Fruit fly (Drosophila melanogaster) whole organism, wandering third instar larva: ENCODE results near the gene Septin4.

Source experiments
- Abd-B ChIP-seq: fragments of >200 bp; optimal IDR thresholded peaks from 2 replicates; lab custom pipeline; 2017; ENCODE audit warnings: missing biosample characterization, missing genetic modification characterization
- CG32264 ChIP-seq: fragments of 200-800 bp; sonication (Bioruptor generic); optimal IDR thresholded peaks from 2 replicates; lab custom pipeline; 2016; ENCODE audit warnings: missing biosample characterization, missing genetic modification characterization
- CG9705 ChIP-seq: fragments of 200-800 bp; sonication (Bioruptor generic); optimal IDR thresholded peaks from 2 replicates; lab custom pipeline; 2018; ENCODE audit warnings: missing biosample characterization, mild to moderate bottlenecking, missing genetic modification characterization
- CrebA ChIP-seq: fragments of 200-800 bp; sonication (Bioruptor generic); optimal IDR thresholded peaks from 2 replicates; lab custom pipeline; 2016; ENCODE audit warnings: missing biosample characterization, mild to moderate bottlenecking, missing genetic modification characterization, borderline replicate concordance
- Dfd ChIP-seq: fragments of >200 bp; optimal IDR thresholded peaks from 2 replicates; lab custom pipeline; 2017; ENCODE audit warnings: missing biosample characterization, missing genetic modification characterization
- Dif ChIP-seq: fragments of 200-275, 200-300 bp; sonication (Bioruptor generic); optimal IDR thresholded peaks from 2 replicates; lab custom pipeline; 2018; ENCODE audit warnings: missing biosample characterization, missing genetic modification characterization; ENCODE audit not compliant: partially characterized antibody
- GATAd ChIP-seq: sonication (Bioruptor generic); optimal IDR thresholded peaks from 2 replicates; lab custom pipeline; 2016; ENCODE audit warnings: missing biosample characterization, missing genetic modification characterization
- HLH106 ChIP-seq: fragments of 200-800 bp; optimal IDR thresholded peaks from 3 replicates; lab custom pipeline; 2019; ENCODE audit warnings: missing biosample characterization, mild to moderate bottlenecking, missing genetic modification characterization, moderate library complexity
- Hnf4 ChIP-seq: fragments of 200-800 bp; sonication (Bioruptor generic); optimal IDR thresholded peaks from 2 replicates; lab custom pipeline; 2016; ENCODE audit warnings: missing biosample characterization, mild to moderate bottlenecking, missing genetic modification characterization
- Hr78 ChIP-seq: fragments of >200 bp; optimal IDR thresholded peaks from 2 replicates; lab custom pipeline; 2017; ENCODE audit warnings: missing biosample characterization, missing genetic modification characterization
- Hr83 ChIP-seq: fragments of 200-300 bp; sonication (Bioruptor generic); optimal IDR thresholded peaks from 2 replicates; lab custom pipeline; 2016; ENCODE audit warnings: missing biosample characterization, mild to moderate bottlenecking, missing genetic modification characterization, moderate library complexity; ENCODE audit not compliant: poor library complexity, severe bottlenecking
- Jra ChIP-seq: sonication (Bioruptor generic); optimal IDR thresholded peaks from 2 replicates; lab custom pipeline; 2016; ENCODE audit warnings: missing biosample characterization, missing genetic modification characterization
- Mio ChIP-seq: sonication (Bioruptor generic); optimal IDR thresholded peaks from 2 replicates; lab custom pipeline; 2016; ENCODE audit warnings: missing biosample characterization, missing genetic modification characterization
- Myc ChIP-seq: fragments of >200 bp; optimal IDR thresholded peaks from 2 replicates; lab custom pipeline; 2017
- N ChIP-seq: fragments of >200 bp; optimal IDR thresholded peaks from 2 replicates; lab custom pipeline; 2018; ENCODE audit warnings: missing biosample characterization, missing external identifiers, missing genetic modification characterization
- Sp1 ChIP-seq: fragments of 200-800 bp; sonication (Bioruptor generic); optimal IDR thresholded peaks from 3 replicates; lab custom pipeline; 2019; ENCODE audit warnings: missing biosample characterization, mild to moderate bottlenecking, missing genetic modification characterization, moderate library complexity
- Vsx2 ChIP-seq: fragments of 200-300, 225-300 bp; sonication (Bioruptor generic); optimal IDR thresholded peaks from 2 replicates; lab custom pipeline; 2018; ENCODE audit warnings: missing biosample characterization, missing genetic modification characterization; ENCODE audit not compliant: partially characterized antibody
- br ChIP-seq: fragments of 200-800 bp; sonication (Bioruptor generic); optimal IDR thresholded peaks from 2 replicates; lab custom pipeline; 2016; ENCODE audit warnings: missing biosample characterization, missing genetic modification characterization
- dl ChIP-seq, 2 experiments: fragments of 175-275, 200-275 bp in 1 of 2; fragments of 200-275 bp in 1 of 2; sonication (Bioruptor generic); optimal IDR thresholded peaks; lab custom pipeline; 2018; ENCODE audit warnings: mild to moderate bottlenecking in 2 of 2, missing biosample characterization in 2 of 2, missing genetic modification characterization in 2 of 2, moderate library complexity in 2 of 2; ENCODE audit not compliant: partially characterized antibody in 2 of 2, insufficient read depth in 1 of 2
- dmrt93B ChIP-seq: fragments of 200-800 bp; sonication (Bioruptor generic); optimal IDR thresholded peaks from 2 replicates; lab custom pipeline; 2018; ENCODE audit warnings: missing biosample characterization, mild to moderate bottlenecking, missing genetic modification characterization
- dsf ChIP-seq: sonication (Bioruptor generic); optimal IDR thresholded peaks from 2 replicates; lab custom pipeline; 2016; ENCODE audit warnings: missing biosample characterization, missing genetic modification characterization, borderline replicate concordance
- ey ChIP-seq: fragments of 200-800 bp; sonication (Bioruptor generic); optimal IDR thresholded peaks from 2 replicates; lab custom pipeline; 2016; ENCODE audit warnings: missing biosample characterization, missing genetic modification characterization
- foxo ChIP-seq, 2 experiments: fragments of 200-800 bp; sonication (Bioruptor generic); optimal IDR thresholded peaks; 2 replicates in 1 of 2; 3 replicates in 1 of 2; lab custom pipeline; 2016 to 2017; ENCODE audit warnings: missing biosample characterization in 2 of 2, missing genetic modification characterization in 2 of 2
- fru ChIP-seq: fragments of 200-800 bp; sonication (Bioruptor generic); optimal IDR thresholded peaks from 3 replicates; lab custom pipeline; 2016; ENCODE audit warnings: missing biosample characterization, mild to moderate bottlenecking, missing genetic modification characterization
- jim ChIP-seq: fragments of 175-275, 200-325 bp; sonication (Bioruptor generic); optimal IDR thresholded peaks from 2 replicates; lab custom pipeline; 2016; ENCODE audit warnings: missing biosample characterization, mild to moderate bottlenecking, missing genetic modification characterization
- lola ChIP-seq: fragments of >200 bp; optimal IDR thresholded peaks from 2 replicates; lab custom pipeline; 2017; ENCODE audit warnings: missing biosample characterization, missing genetic modification characterization
- pan ChIP-seq: fragments of >200 bp; optimal IDR thresholded peaks from 2 replicates; lab custom pipeline; 2017
- psq ChIP-seq: fragments of 200-800 bp; sonication (Bioruptor generic); optimal IDR thresholded peaks from 3 replicates; lab custom pipeline; 2017; ENCODE audit warnings: missing biosample characterization, mild to moderate bottlenecking, missing genetic modification characterization, moderate library complexity
- rgr ChIP-seq: fragments of 200-800 bp; sonication (Bioruptor generic); optimal IDR thresholded peaks from 3 replicates; lab custom pipeline; 2016; ENCODE audit warnings: missing biosample characterization, mild to moderate bottlenecking, missing genetic modification characterization
- sage ChIP-seq: fragments of 200-800 bp; sonication (Bioruptor generic); optimal IDR thresholded peaks from 2 replicates; lab custom pipeline; 2016; ENCODE audit warnings: missing biosample characterization, mild to moderate bottlenecking, missing genetic modification characterization
- sv ChIP-seq: fragments of 200-800 bp; sonication (Bioruptor generic); optimal IDR thresholded peaks from 3 replicates; lab custom pipeline; 2016; ENCODE audit warnings: missing biosample characterization, missing genetic modification characterization
- woc ChIP-seq: sonication (Bioruptor generic); optimal IDR thresholded peaks from 2 replicates; lab custom pipeline; 2016; ENCODE audit warnings: missing biosample characterization, mild to moderate bottlenecking, missing genetic modification characterization

Septin4 gene

DNA sequence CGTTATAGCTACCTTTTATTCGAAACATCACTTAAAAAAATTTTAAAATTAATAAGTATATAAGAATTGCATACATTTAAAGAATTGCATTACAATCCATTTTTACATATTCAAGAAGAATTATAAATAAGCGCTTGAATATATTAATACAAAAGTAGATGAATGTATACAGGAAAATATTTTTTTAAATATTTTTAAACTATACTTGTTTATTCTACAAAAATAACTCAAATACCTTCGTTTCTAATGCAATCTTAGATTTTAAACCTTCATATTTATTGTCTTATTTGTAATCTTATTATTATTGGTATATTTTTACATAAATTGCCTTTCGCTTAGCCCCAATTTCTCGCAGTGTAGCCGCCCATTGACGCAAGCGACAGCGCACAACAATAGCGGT is 17.8 kb downstream of the Septin4 start:
- TF ChIP-seq Sp1 (GFP tag; lab: Kevin White, UChicago): peak; percentile 20
- TF ChIP-seq HLH106 (tag; lab: Kevin White, UChicago): peak; percentile 22
- TF ChIP-seq Hr78: no peak
- TF ChIP-seq pan: no peak
- no peak for TF ChIP-seq sv

DNA sequence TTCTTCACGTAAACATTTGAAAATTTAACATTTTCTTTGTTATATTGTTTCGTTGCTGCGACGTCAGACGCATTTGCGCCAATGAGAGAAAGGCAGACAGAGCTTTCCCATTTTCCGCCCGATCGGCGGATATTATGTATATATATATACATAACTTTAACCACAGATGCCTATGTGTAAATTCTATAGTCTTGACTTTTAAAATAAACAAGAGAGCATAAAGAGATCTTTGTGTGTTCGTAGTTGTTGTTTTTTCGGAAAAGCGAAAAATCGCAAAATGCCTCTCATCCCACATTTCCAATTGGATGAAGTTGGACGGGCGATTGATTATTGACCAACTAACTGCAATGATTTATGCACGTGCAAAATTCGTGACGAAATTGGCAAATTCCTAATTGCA is 18.3 kb downstream of the Septin4 start, which contains the start of gene CG13012:
Gene CG13012, minus strand, starts transcription at position 101 of the 400 bp plus-strand sequence.
- TF ChIP-seq dsf (no peak), Mio (GFP tag; lab: Kevin White, UChicago) (no peak), woc (no peak), Hr78 (no peak), Dif (GFP tag; lab: Kevin White, UChicago) (no peak), Abd-B (no peak), rgr (GFP tag; lab: Kevin White, UChicago) (no peak), foxo (GFP tag; optimal IDR thresholded peaks at IDR 0.05; lab: Kevin White, UChicago) (no peak), Dfd (GFP tag; lab: Kevin White, UChicago) (no peak), CG9705 (GFP tag; lab: Kevin White, UChicago) (no peak), GATAd (GFP tag; lab: Kevin White, UChicago) (no peak), Jra (no peak), N (GFP tag; lab: Kevin White, UChicago) (no peak), br (no peak), pan (no peak), Hnf4 (no peak), Myc (lab: Kevin White, UChicago) (no peak)

DNA sequence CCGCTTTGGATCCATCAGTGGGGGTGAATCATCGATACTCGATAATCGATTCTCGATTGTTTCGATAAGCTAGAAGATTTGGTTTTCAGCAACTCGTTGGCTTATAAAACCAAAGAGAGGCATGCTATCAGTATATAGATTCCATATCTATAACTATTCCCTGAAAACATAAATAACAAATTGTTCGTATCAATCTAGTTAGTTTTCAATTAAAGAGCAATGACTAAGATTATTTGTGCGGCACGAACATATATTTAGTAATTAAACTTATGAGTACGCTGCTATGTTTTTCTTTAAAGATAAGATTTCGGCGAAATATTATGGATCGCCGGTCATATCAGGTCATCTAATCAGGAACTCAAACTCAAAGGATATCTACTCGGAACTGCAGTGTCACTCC is 20.4 kb downstream of the Septin4 start:
- TF ChIP-seq br (no peak), ey (GFP tag; lab: Kevin White, UChicago) (no peak), foxo (GFP tag; optimal IDR thresholded peaks at IDR 0.05; lab: Kevin White, UChicago) (no peak), dmrt93B (no peak), Hr83 (GFP tag; lab: Kevin White, UChicago) (no peak), sv (no peak), Vsx2 (no peak), Hnf4 (no peak), pan (no peak), sage (GFP tag; lab: Kevin White, UChicago) (no peak), psq (GFP tag; lab: Kevin White, UChicago) (no peak), lola (GFP tag; lab: Kevin White, UChicago) (no peak), dl (GFP tag; optimal IDR thresholded peaks at IDR 0.05; lab: Kevin White, UChicago; ENCODE audit: insufficient read depth in 1 of 2, partially characterized antibody in 2 of 2) (no peak), Sp1 (GFP tag; lab: Kevin White, UChicago) (no peak)

DNA sequence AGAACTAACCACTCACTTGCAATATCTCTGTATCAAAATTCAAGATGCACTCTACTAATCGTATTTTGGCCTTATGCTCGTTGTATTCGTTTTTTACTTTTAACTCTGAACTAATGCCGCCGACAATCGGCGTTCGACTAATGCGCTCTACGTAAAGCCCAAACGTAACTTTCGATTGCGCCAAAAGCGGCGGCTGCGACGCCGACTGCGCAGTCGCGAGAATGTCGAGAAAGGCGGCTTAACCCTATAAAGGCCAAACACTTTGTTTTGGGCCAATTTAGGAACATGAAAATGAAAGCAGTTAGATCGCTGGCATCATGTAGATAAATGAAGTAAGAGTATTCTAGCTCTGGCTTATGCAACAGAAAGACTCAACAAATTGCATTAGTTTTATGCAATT is 22.1 kb downstream of the Septin4 start:
- TF ChIP-seq jim (no peak), Hr83 (GFP tag; lab: Kevin White, UChicago) (no peak), CrebA (GFP tag; lab: Kevin White, UChicago) (no peak), N (GFP tag; lab: Kevin White, UChicago) (no peak), pan (no peak), Jra (no peak), fru (GFP tag; lab: Kevin White, UChicago) (no peak), psq (GFP tag; lab: Kevin White, UChicago) (no peak), Mio (GFP tag; lab: Kevin White, UChicago) (no peak), CG32264 (GFP tag; lab: Kevin White, UChicago) (no peak), sv (no peak), Abd-B (no peak), Myc (lab: Kevin White, UChicago) (no peak), Vsx2 (no peak), GATAd (GFP tag; lab: Kevin White, UChicago) (no peak)
- TF ChIP-seq, all 38 proteins: peak for 0
